Fruit fly (Drosophila melanogaster) whole organism, adult: ENCODE results near the gene CG45081.

ENCODE experiments used
- CG11617 ChIP-seq: fragments of 200-800 bp; sonication (Bioruptor generic); optimal IDR thresholded peaks from 2 replicates; lab custom pipeline; 2017; ENCODE audit warnings: mild to moderate bottlenecking, missing biosample characterization, missing genetic modification reagents, missing genetic modification characterization
- CG12768 ChIP-seq: fragments of 200-800 bp; sonication (Bioruptor generic); optimal IDR thresholded peaks from 2 replicates; lab custom pipeline; 2017; ENCODE audit warnings: missing biosample characterization, missing genetic modification characterization, mild to moderate bottlenecking, moderate library complexity, missing genetic modification reagents
- CG14711 ChIP-seq: fragments of 200-800 bp; sonication (Bioruptor generic); optimal IDR thresholded peaks from 2 replicates; lab custom pipeline; 2018; ENCODE audit warnings: missing biosample characterization, mild to moderate bottlenecking, missing genetic modification characterization, moderate library complexity
- CG1620 ChIP-seq: fragments of 200-800 bp; sonication (Bioruptor generic); optimal IDR thresholded peaks from 2 replicates; lab custom pipeline; 2016; ENCODE audit warnings: missing biosample characterization, missing genetic modification characterization
- CG33017 ChIP-seq: fragments of 200-800 bp; sonication (Bioruptor generic); optimal IDR thresholded peaks from 2 replicates; lab custom pipeline; 2018; ENCODE audit warnings: missing biosample characterization, mild to moderate bottlenecking, missing genetic modification characterization, moderate library complexity
- CG5204 ChIP-seq: fragments of 200-800 bp; sonication (Bioruptor generic); optimal IDR thresholded peaks from 2 replicates; lab custom pipeline; 2016; ENCODE audit warnings: missing biosample characterization, missing genetic modification characterization
- CG7045 ChIP-seq: fragments of 200-800 bp; sonication (Bioruptor generic); optimal IDR thresholded peaks from 2 replicates; lab custom pipeline; 2017; ENCODE audit warnings: missing biosample characterization, mild to moderate bottlenecking, missing genetic modification characterization
- CG7101 ChIP-seq: fragments of 200-800 bp; sonication (Bioruptor generic); optimal IDR thresholded peaks from 2 replicates; lab custom pipeline; 2018; ENCODE audit warnings: missing biosample characterization, mild to moderate bottlenecking, missing genetic modification characterization, moderate library complexity
- Clk ChIP-seq: fragments of 200-800 bp; sonication (Bioruptor generic); optimal IDR thresholded peaks from 2 replicates; lab custom pipeline; 2017; ENCODE audit warnings: missing biosample characterization, missing genetic modification characterization
- Crg-1 ChIP-seq: fragments of 200-800 bp; sonication (Bioruptor generic); optimal IDR thresholded peaks from 2 replicates; lab custom pipeline; 2016; ENCODE audit warnings: missing biosample characterization, missing genetic modification characterization
- Hr96 ChIP-seq: fragments of 200-800 bp; sonication (Bioruptor generic); optimal IDR thresholded peaks from 2 replicates; lab custom pipeline; 2016; ENCODE audit warnings: missing biosample characterization, missing genetic modification characterization
- Mnt ChIP-seq: fragments of 200-800 bp; sonication (Bioruptor generic); optimal IDR thresholded peaks from 2 replicates; lab custom pipeline; 2016; ENCODE audit warnings: missing biosample characterization, mild to moderate bottlenecking, missing genetic modification characterization
- bab1 ChIP-seq: fragments of 200-800 bp; sonication (Bioruptor generic); optimal IDR thresholded peaks from 3 replicates; lab custom pipeline; 2019; ENCODE audit warnings: missing biosample characterization, mild to moderate bottlenecking, missing genetic modification characterization, moderate library complexity
- cic ChIP-seq: fragments of 200-800 bp; sonication (Bioruptor generic); optimal IDR thresholded peaks from 2 replicates; lab custom pipeline; 2017; ENCODE audit warnings: missing biosample characterization, mild to moderate bottlenecking, missing genetic modification characterization, moderate library complexity
- cnc ChIP-seq, 2 experiments: fragments of >200 bp; optimal IDR thresholded peaks; 2 replicates each; lab custom pipeline; 2017
- kay ChIP-seq: fragments of 200-800 bp; sonication (Bioruptor generic); peaks from one replicate; lab custom pipeline; 2016; ENCODE audit warnings: missing biosample characterization, missing genetic modification characterization, borderline replicate concordance
- ovo ChIP-seq: fragments of 200-800 bp; sonication (Bioruptor generic); optimal IDR thresholded peaks from 2 replicates; lab custom pipeline; 2016; ENCODE audit warnings: missing biosample characterization, missing genetic modification characterization
- pad ChIP-seq: fragments of 200-800 bp; sonication (Bioruptor generic); optimal IDR thresholded peaks from 3 replicates; lab custom pipeline; 2017; ENCODE audit warnings: missing biosample characterization, missing genetic modification characterization, mild to moderate bottlenecking, moderate library complexity, missing genetic modification reagents
- tj ChIP-seq: fragments of 200-800 bp; sonication (Bioruptor generic); optimal IDR thresholded peaks from 3 replicates; lab custom pipeline; 2017; ENCODE audit warnings: missing biosample characterization, mild to moderate bottlenecking, missing genetic modification characterization, moderate library complexity
- toe ChIP-seq: fragments of 200-800 bp; sonication (Bioruptor generic); optimal IDR thresholded peaks from 2 replicates; lab custom pipeline; 2016; ENCODE audit warnings: missing biosample characterization, missing genetic modification characterization

The CG45081 gene

DNA sequence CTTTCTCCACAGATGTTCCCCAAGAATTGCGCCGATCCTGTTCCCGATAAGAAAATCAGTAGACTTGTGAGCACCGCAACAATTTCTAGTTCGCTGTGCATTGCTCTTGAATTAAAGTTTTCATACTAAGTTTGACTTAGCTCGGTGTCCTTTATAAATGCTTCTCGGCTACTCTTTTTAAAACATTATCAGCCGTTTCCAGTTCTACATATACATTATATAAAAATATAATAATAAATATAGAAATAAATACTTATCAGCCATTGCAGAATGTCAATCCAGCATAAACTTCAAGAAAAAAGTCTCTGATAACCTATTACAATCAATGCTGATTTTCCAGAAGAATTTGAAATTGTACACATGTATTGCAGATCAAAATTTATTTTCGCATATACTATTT lies 4.7 kb downstream of the CG45081 start, which contains the start of gene CG14088:
TSS of gene CG14088 (minus strand) at position 101 of the 400 bp plus-strand sequence.
- TF ChIP-seq pad (GFP tag; lab: Kevin White, UChicago) (no peak), CG12768 (GFP tag; lab: Kevin White, UChicago) (no peak), toe (GFP tag; lab: Kevin White, UChicago) (no peak), CG7045 (GFP tag; lab: Kevin White, UChicago) (no peak), Mnt (GFP tag; lab: Kevin White, UChicago) (no peak), CG5204 (GFP tag; lab: Kevin White, UChicago) (no peak), Crg-1 (no peak), ovo (GFP tag; lab: Kevin White, UChicago) (no peak), CG14711 (no peak), Clk (no peak), CG33017 (no peak), cnc (optimal IDR thresholded peaks at IDR 0.05; lab: Kevin White, UChicago) (no peak), tj (GFP tag; lab: Kevin White, UChicago) (no peak), cic (GFP tag; lab: Kevin White, UChicago) (no peak), bab1 (GFP tag; lab: Kevin White, UChicago) (no peak), CG7101 (tag; lab: Kevin White, UChicago) (no peak), CG1620 (GFP tag; lab: Kevin White, UChicago) (no peak), kay (no peak), Hr96 (GFP tag; lab: Kevin White, UChicago) (no peak)

DNA sequence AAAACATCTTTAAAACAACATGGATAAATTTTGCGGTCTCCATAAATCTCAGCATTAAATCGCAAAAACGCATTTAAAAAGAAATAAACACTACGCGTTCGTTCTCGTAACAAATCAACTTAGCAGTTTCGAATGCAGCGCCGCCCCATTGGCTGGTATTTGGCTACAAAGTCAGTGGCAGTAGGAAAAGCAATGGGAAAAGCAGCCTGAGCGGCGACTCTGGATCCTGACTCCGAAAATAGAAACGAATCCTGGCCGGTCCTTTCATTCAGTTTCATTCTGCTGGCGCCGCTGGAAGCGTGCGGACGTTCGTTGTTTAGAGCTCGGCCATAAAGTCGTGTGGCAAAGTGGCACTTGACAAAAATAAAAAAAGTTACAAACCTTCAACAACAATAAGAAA lies 9.6 kb downstream of the CG45081 start, which contains the start of gene CG14086:
TSS of gene CG14086 (plus strand) at position 301 of the 400 bp plus-strand sequence.
- no peak for TF ChIP-seq Clk
- no peak for TF ChIP-seq CG7045 (GFP tag; lab: Kevin White, UChicago)
- TF ChIP-seq bab1 (GFP tag; lab: Kevin White, UChicago), result no peak
- no peak for TF ChIP-seq CG5204 (GFP tag; lab: Kevin White, UChicago)
- TF ChIP-seq Hr96 (GFP tag; lab: Kevin White, UChicago), result no peak
- TF ChIP-seq CG1620 (GFP tag; lab: Kevin White, UChicago), result no peak

DNA sequence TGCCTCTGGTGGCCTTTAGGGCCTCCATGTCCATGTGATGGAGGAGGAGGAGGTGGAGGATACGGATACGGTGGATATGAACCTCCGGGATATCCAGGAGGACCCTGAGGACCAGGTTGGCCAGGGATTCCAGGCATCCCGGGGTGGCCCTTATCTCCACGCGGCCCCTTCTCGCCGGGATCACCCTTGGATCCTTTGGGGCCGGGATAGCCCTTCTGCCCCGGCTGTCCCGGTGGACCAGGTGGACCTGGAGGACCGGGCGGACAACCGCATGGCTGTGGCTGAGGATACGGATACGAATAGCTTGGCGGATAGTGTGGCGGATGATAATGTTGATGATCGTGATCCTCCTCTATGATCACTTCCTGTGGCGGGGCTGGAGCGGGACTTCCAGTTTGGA lies 14.4 kb downstream of the CG45081 start:
- TF ChIP-seq CG14711 (no peak), Mnt (GFP tag; lab: Kevin White, UChicago) (no peak), pad (GFP tag; lab: Kevin White, UChicago) (no peak), bab1 (GFP tag; lab: Kevin White, UChicago) (no peak), CG12768 (GFP tag; lab: Kevin White, UChicago) (no peak), cic (GFP tag; lab: Kevin White, UChicago) (no peak), CG1620 (GFP tag; lab: Kevin White, UChicago) (no peak), Hr96 (GFP tag; lab: Kevin White, UChicago) (no peak), ovo (GFP tag; lab: Kevin White, UChicago) (no peak), CG11617 (GFP tag; lab: Kevin White, UChicago) (no peak), CG7045 (GFP tag; lab: Kevin White, UChicago) (no peak), cnc (optimal IDR thresholded peaks at IDR 0.05; lab: Kevin White, UChicago) (no peak), Crg-1 (no peak), CG33017 (no peak), tj (GFP tag; lab: Kevin White, UChicago) (no peak), toe (GFP tag; lab: Kevin White, UChicago) (no peak), CG7101 (tag; lab: Kevin White, UChicago) (no peak)

DNA sequence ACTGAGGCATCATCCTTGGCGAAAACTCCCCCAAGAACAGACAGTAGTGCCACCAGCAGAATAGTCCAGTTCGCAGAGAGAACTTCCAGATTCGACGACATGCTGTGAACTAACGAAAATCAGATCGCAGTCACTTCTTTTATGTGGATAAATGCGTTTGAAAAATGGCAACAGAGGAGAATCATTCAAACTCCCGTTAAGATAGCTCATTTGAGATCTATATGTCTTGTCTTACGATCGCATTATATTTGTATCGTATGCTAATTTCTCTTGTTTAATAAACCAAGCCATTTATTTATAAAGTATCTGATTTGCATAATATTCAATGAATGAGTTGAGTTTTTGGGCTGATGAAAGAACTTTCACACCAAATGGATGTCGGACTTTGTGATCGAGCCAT lies 14.8 kb downstream of the CG45081 start, which contains the start of gene CG14089:
TSS of gene CG14089 (minus strand) at position 101 of the 400 bp plus-strand sequence.
- TF ChIP-seq cic (GFP tag; lab: Kevin White, UChicago) (no peak), tj (GFP tag; lab: Kevin White, UChicago) (no peak), Clk (no peak), toe (GFP tag; lab: Kevin White, UChicago) (no peak), bab1 (GFP tag; lab: Kevin White, UChicago) (no peak), CG33017 (no peak), cnc (optimal IDR thresholded peaks at IDR 0.05; lab: Kevin White, UChicago) (no peak), CG5204 (GFP tag; lab: Kevin White, UChicago) (no peak), Mnt (GFP tag; lab: Kevin White, UChicago) (no peak), CG14711 (no peak), Hr96 (GFP tag; lab: Kevin White, UChicago) (no peak), CG12768 (GFP tag; lab: Kevin White, UChicago) (no peak)

DNA sequence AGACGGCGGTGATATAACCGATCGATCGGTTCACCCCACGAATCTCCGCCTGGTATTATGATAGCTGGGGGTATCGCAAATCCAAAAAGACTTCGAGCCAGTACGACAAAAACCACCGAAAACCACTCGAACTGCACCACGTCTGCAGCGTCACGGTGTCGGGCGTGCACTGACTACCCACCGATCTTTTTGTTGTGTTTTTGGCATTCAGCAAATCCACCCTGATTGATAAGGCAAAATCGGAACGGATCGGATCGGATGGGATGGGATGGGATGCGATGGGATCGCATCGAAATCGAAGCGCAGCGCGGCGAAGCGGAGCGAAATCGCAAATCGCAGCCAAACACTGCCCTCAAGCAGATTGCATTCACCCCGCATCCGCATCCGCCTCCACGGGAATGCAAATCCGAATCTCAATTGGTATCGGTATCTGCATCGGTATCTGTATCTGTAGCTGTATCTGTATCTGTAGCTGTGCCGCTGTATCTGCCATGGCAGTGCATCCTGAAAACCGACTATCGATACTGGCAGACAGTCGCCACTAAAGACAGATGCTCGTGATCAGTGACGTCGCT lies 22.6 kb downstream of the CG45081 start:
- TF ChIP-seq kay (no peak), CG11617 (GFP tag; lab: Kevin White, UChicago) (peak; percentile 39), Mnt (GFP tag; lab: Kevin White, UChicago) (peak; percentile 52), bab1 (GFP tag; lab: Kevin White, UChicago) (no peak)

DNA sequence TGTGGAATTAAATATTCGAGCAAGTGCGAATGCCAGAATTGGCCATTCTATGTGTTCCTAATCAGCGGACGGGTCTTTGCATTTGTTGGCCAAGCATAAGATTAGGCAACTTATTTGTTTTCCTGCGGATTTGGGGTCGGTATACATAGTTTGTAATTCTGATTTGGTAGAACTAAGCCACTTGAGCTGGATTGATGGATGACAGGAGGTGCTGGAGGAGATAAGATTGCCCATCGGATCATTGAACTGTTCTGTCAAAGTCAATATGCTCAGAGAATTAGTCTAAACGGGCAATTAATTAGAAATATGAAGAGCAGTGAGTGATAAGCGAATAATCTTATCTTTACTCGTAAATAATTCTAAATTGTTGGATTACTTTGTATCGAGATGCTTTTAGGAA lies 23.6 kb downstream of the CG45081 start:
- TF ChIP-seq CG1620 (GFP tag; lab: Kevin White, UChicago) (no peak), cnc (optimal IDR thresholded peaks at IDR 0.05; lab: Kevin White, UChicago) (no peak), cic (GFP tag; lab: Kevin White, UChicago) (no peak), bab1 (GFP tag; lab: Kevin White, UChicago) (no peak), CG5204 (GFP tag; lab: Kevin White, UChicago) (no peak)
